Fruit fly (Drosophila melanogaster) whole organism, embryonic: ENCODE data around the gene CG12301.

ENCODE experiments used
- ATbp ChIP-seq: fragments of 200-800 bp; sonication (Bioruptor generic); optimal IDR thresholded peaks from 2 replicates; lab custom pipeline; 2017; ENCODE audit warnings: missing biosample characterization, mild to moderate bottlenecking, missing genetic modification characterization, missing genetic modification reagents
- Ada2b ChIP-seq: fragments of 200-800 bp; sonication (Bioruptor generic); IDR thresholded peaks from 2 replicates; pipeline ENCODE4 v1.3.6; 2022; ENCODE audit warnings: missing biosample characterization, missing genetic modification characterization
- Asciz ChIP-seq: fragments of 200-800 bp; sonication (Bioruptor generic); optimal IDR thresholded peaks from 2 replicates; lab custom pipeline; 2017; ENCODE audit warnings: missing biosample characterization, mild to moderate bottlenecking, missing genetic modification characterization, missing genetic modification reagents
- BEAF-32 ChIP-seq: fragments of 200-800 bp; sonication (Bioruptor generic); optimal IDR thresholded peaks from 3 replicates; lab custom pipeline; 2017; ENCODE audit warnings: missing biosample characterization, missing genetic modification characterization, mild to moderate bottlenecking, moderate library complexity, missing genetic modification reagents
- CG1024 ChIP-seq: fragments of 200-800 bp; sonication (Bioruptor generic); IDR thresholded peaks from 2 replicates; pipeline ENCODE4 v1.3.6; 2022; ENCODE audit warnings: missing biosample characterization, missing genetic modification characterization
- CG10267 ChIP-seq: fragments of 200-800 bp; sonication (Bioruptor generic); optimal IDR thresholded peaks from 2 replicates; lab custom pipeline; 2018; ENCODE audit warnings: missing biosample characterization, mild to moderate bottlenecking, missing genetic modification characterization, moderate library complexity
- CG10321 ChIP-seq: fragments of 200-800 bp; sonication (Bioruptor generic); IDR thresholded peaks from 2 replicates; pipeline ENCODE4 v1.3.6; 2022; ENCODE audit warnings: missing biosample characterization, missing genetic modification characterization
- CG10565 ChIP-seq: fragments of 200-800 bp; sonication (Bioruptor generic); optimal IDR thresholded peaks from 3 replicates; lab custom pipeline; 2016; ENCODE audit warnings: missing biosample characterization, mild to moderate bottlenecking, missing genetic modification characterization
- CG10959 ChIP-seq: fragments of 200-800 bp; sonication (Bioruptor generic); IDR thresholded peaks from 2 replicates; pipeline ENCODE4 v1.3.6; 2022; ENCODE audit warnings: missing biosample characterization, missing genetic modification characterization
- CG11085 ChIP-seq: fragments of 200-800 bp; sonication (Bioruptor generic); IDR thresholded peaks from 2 replicates; pipeline ENCODE4 v1.3.6; 2022; ENCODE audit warnings: missing biosample characterization, missing genetic modification characterization
- CG12104 ChIP-seq: fragments of 200-800 bp; sonication (Bioruptor generic); optimal IDR thresholded peaks from 3 replicates; lab custom pipeline; 2016; ENCODE audit warnings: missing biosample characterization, missing genetic modification characterization
- CG12299 ChIP-seq: fragments of 200-800 bp; sonication (Bioruptor generic); optimal IDR thresholded peaks from 2 replicates; lab custom pipeline; 2018; ENCODE audit warnings: missing biosample characterization, mild to moderate bottlenecking, missing genetic modification characterization
- CG15479 ChIP-seq: fragments of 200-800 bp; sonication (Bioruptor generic); optimal IDR thresholded peaks from 3 replicates; lab custom pipeline; 2019; ENCODE audit warnings: missing biosample characterization, mild to moderate bottlenecking, missing genetic modification characterization, moderate library complexity
- CG15514 ChIP-seq: fragments of 200-800 bp; sonication (Bioruptor generic); optimal IDR thresholded peaks from 3 replicates; lab custom pipeline; 2017; ENCODE audit warnings: missing biosample characterization, missing genetic modification characterization, mild to moderate bottlenecking, moderate library complexity, missing genetic modification reagents
- CG1602 ChIP-seq: fragments of 200-800 bp; sonication (Bioruptor generic); optimal IDR thresholded peaks from 3 replicates; lab custom pipeline; 2016; ENCODE audit warnings: missing biosample characterization, missing genetic modification characterization
- CG17361 ChIP-seq: fragments of 200-800 bp; sonication (Bioruptor generic); IDR thresholded peaks from 3 replicates; pipeline ENCODE4 v1.3.6; 2022; ENCODE audit warnings: missing biosample characterization, missing genetic modification characterization
- CG17829 ChIP-seq: fragments of 200-800 bp; optimal IDR thresholded peaks from 2 replicates; lab custom pipeline; 2019; ENCODE audit warnings: missing biosample characterization, mild to moderate bottlenecking, missing genetic modification characterization, moderate library complexity
- CG18262 ChIP-seq: fragments of 200-800 bp; optimal IDR thresholded peaks from 3 replicates; lab custom pipeline; 2019; ENCODE audit warnings: missing biosample characterization, mild to moderate bottlenecking, missing genetic modification characterization, moderate library complexity
- CG2712 ChIP-seq: fragments of 200-800 bp; optimal IDR thresholded peaks from 3 replicates; lab custom pipeline; 2019; ENCODE audit warnings: missing biosample characterization, mild to moderate bottlenecking, missing genetic modification characterization, moderate library complexity
- CG3407 ChIP-seq: fragments of 200-800 bp; sonication (Bioruptor generic); optimal IDR thresholded peaks from 2 replicates; lab custom pipeline; 2018; ENCODE audit warnings: missing biosample characterization, mild to moderate bottlenecking, missing genetic modification characterization
- CG4854 ChIP-seq: fragments of 200-800 bp; sonication (Bioruptor generic); optimal IDR thresholded peaks from 2 replicates; lab custom pipeline; 2016; ENCODE audit warnings: missing biosample characterization, missing genetic modification characterization, inconsistent platforms
- CG6683 ChIP-seq: fragments of 200-800 bp; sonication (Bioruptor generic); optimal IDR thresholded peaks from 2 replicates; lab custom pipeline; 2017; ENCODE audit warnings: missing biosample characterization, mild to moderate bottlenecking, missing genetic modification characterization, missing genetic modification reagents
- CG7357 ChIP-seq: fragments of 200-800 bp; sonication (Bioruptor generic); IDR thresholded peaks from 3 replicates; pipeline ENCODE4 v1.3.6; 2022; ENCODE audit warnings: missing biosample characterization, missing genetic modification characterization
- CG7963 ChIP-seq: fragments of 200-800 bp; sonication (Bioruptor generic); IDR thresholded peaks from 3 replicates; pipeline ENCODE4 v1.3.6; 2022; ENCODE audit warnings: missing biosample characterization, missing genetic modification characterization; ENCODE audit not compliant: partially characterized antibody
- CG8478 ChIP-seq: fragments of >200 bp; optimal IDR thresholded peaks from 2 replicates; lab custom pipeline; 2018
- CG9609 ChIP-seq: fragments of 200-800 bp; sonication (Bioruptor generic); optimal IDR thresholded peaks from 3 replicates; lab custom pipeline; 2016; ENCODE audit warnings: missing biosample characterization, missing genetic modification characterization
- CG9817 ChIP-seq: fragments of 200-800 bp; sonication (Bioruptor generic); optimal IDR thresholded peaks from 2 replicates; lab custom pipeline; 2018; ENCODE audit warnings: missing biosample characterization, mild to moderate bottlenecking, missing genetic modification characterization, moderate library complexity
- Dad ChIP-seq: fragments of 200-800 bp; sonication (Bioruptor generic); optimal IDR thresholded peaks from 3 replicates; lab custom pipeline; 2016; ENCODE audit warnings: missing biosample characterization, missing genetic modification characterization
- Eip74EF ChIP-seq, 2 experiments: fragments of 200-800 bp in 1 of 2; fragments of >200 bp in 1 of 2; sonication (Bioruptor generic) in 1 of 2; optimal IDR thresholded peaks; 2 replicates each; lab custom pipeline; 2017 to 2019; ENCODE audit warnings: missing biosample characterization in 2 of 2, missing genetic modification characterization in 2 of 2, mild to moderate bottlenecking in 1 of 2, moderate library complexity in 1 of 2
- HLHmδ ChIP-seq: fragments of 200-800 bp; sonication (Bioruptor generic); optimal IDR thresholded peaks from 2 replicates; lab custom pipeline; 2018; ENCODE audit warnings: missing biosample characterization, mild to moderate bottlenecking, missing genetic modification characterization, moderate library complexity
- Neu2 ChIP-seq: fragments of 200-800 bp; sonication (Bioruptor generic); optimal IDR thresholded peaks from 3 replicates; lab custom pipeline; 2016; ENCODE audit warnings: missing biosample characterization, missing genetic modification characterization, borderline replicate concordance
- Optix ChIP-seq: fragments of 200-800 bp; sonication (Bioruptor generic); IDR thresholded peaks from 3 replicates; pipeline ENCODE4 v1.3.6; 2022; ENCODE audit warnings: missing biosample characterization, missing genetic modification characterization
- Six4 ChIP-seq: fragments of 200-800 bp; sonication (Bioruptor generic); optimal IDR thresholded peaks from 2 replicates; lab custom pipeline; 2016; ENCODE audit warnings: missing biosample characterization, missing genetic modification characterization
- Spps ChIP-seq: fragments of 200-800 bp; sonication (Bioruptor generic); optimal IDR thresholded peaks from 2 replicates; lab custom pipeline; 2018; ENCODE audit warnings: missing biosample characterization, mild to moderate bottlenecking, missing genetic modification characterization
- bcd ChIP-seq: fragments of 200-800 bp; sonication (Bioruptor generic); optimal IDR thresholded peaks from 2 replicates; lab custom pipeline; 2017; ENCODE audit warnings: missing biosample characterization, mild to moderate bottlenecking, missing genetic modification characterization
- bowl ChIP-seq: fragments of 200-800 bp; sonication (Bioruptor generic); IDR thresholded peaks from 2 replicates; pipeline ENCODE4 v1.3.6; 2022; ENCODE audit warnings: missing biosample characterization, missing genetic modification characterization
- cad ChIP-seq: fragments of >200 bp; optimal IDR thresholded peaks from 2 replicates; lab custom pipeline; 2017; ENCODE audit warnings: missing biosample characterization, missing genetic modification characterization
- cato ChIP-seq: fragments of 200-800 bp; sonication (Bioruptor generic); optimal IDR thresholded peaks from 2 replicates; lab custom pipeline; 2016; ENCODE audit warnings: missing biosample characterization, missing genetic modification characterization, borderline replicate concordance
- chinmo ChIP-seq: fragments of 200-800 bp; sonication (Bioruptor generic); IDR thresholded peaks from 4 replicates; pipeline ENCODE4 v1.3.6; 2022; ENCODE audit warnings: missing biosample characterization, missing genetic modification characterization; ENCODE audit not compliant: partially characterized antibody
- inv ChIP-seq: fragments of 200-800 bp; sonication (Bioruptor generic); IDR thresholded peaks from 2 replicates; pipeline ENCODE4 v1.3.6; 2022; ENCODE audit warnings: missing biosample characterization, missing genetic modification characterization; ENCODE audit not compliant: partially characterized antibody
- kay ChIP-seq: fragments of 200-800 bp; sonication (Bioruptor generic); optimal IDR thresholded peaks from 2 replicates; lab custom pipeline; 2016; ENCODE audit warnings: missing biosample characterization, missing genetic modification characterization
- maf-S ChIP-seq: fragments of 200-800 bp; sonication (Bioruptor generic); optimal IDR thresholded peaks from 2 replicates; lab custom pipeline; 2016; ENCODE audit warnings: missing biosample characterization, missing genetic modification characterization
- run ChIP-seq: fragments of 200-800 bp; sonication (Bioruptor generic); optimal IDR thresholded peaks from 3 replicates; lab custom pipeline; 2018; ENCODE audit warnings: missing biosample characterization, mild to moderate bottlenecking, missing genetic modification characterization
- slou ChIP-seq: fragments of 200-800 bp; sonication (Bioruptor generic); optimal IDR thresholded peaks from 3 replicates; lab custom pipeline; 2016; ENCODE audit warnings: missing biosample characterization, missing genetic modification characterization
- sqz ChIP-seq: fragments of 200-800 bp; sonication (Bioruptor generic); optimal IDR thresholded peaks from 3 replicates; lab custom pipeline; 2018; ENCODE audit warnings: missing biosample characterization, mild to moderate bottlenecking, missing genetic modification characterization
- twi ChIP-seq: fragments of 200-800 bp; optimal IDR thresholded peaks from 2 replicates; lab custom pipeline; 2019; ENCODE audit warnings: missing biosample characterization, mild to moderate bottlenecking, missing genetic modification characterization, moderate library complexity
- unc-4 ChIP-seq: fragments of 200-800 bp; sonication (Bioruptor generic); IDR thresholded peaks from 2 replicates; pipeline ENCODE4 v1.3.6; 2022; ENCODE audit warnings: missing biosample characterization, missing genetic modification characterization; ENCODE audit not compliant: partially characterized antibody
- vfl ChIP-seq: fragments of 200-800 bp; sonication (Bioruptor generic); optimal IDR thresholded peaks from 2 replicates; lab custom pipeline; 2016; ENCODE audit warnings: missing biosample characterization, missing genetic modification characterization
- zen ChIP-seq: fragments of 200-800 bp; sonication (Bioruptor generic); optimal IDR thresholded peaks from 3 replicates; lab custom pipeline; 2018; ENCODE audit warnings: missing biosample characterization, mild to moderate bottlenecking, missing genetic modification characterization, moderate library complexity

Gene CG12301

DNA sequence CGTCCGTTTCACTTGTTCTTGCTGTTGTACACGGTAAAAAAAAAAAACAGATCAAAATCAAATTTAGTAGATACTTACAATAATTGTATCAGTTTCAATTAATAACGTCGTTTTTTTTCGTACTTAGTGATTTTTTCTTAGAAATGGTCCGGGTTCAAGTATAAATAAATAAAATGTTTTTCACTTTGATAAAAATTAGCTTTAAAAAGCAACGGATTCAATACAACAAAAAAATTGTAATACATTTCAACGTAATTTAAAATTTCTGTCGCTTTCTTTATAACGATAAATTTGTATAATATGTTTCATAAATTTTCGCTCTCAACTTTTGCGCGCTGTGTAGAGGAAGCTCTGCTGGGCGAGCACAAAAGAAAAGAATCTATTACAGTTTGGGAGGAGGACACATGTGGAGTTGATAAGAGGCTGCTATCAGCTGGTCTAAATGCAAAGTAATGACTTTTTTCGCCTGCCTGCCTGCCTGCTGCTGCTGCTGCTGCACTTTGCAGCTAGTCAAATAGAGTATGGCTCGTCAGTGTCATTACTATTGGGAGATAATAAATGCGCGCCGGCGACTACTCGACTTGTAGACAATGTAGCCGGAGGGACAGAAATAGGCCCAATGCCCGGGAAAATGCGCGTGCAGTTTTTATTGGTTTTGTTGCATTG, 42.6 kb upstream of the CG12301 start (continued):
- TF ChIP-seq CG10321 (GFP tag; lab: Robert Waterston, UW), result no peak
- no peak for TF ChIP-seq CG12299 (tag; lab: Kevin White, UChicago)
- TF ChIP-seq cad (GFP tag; lab: Kevin White, UChicago), result no peak
- peak; percentile 84 for TF ChIP-seq CG18262 (tag; lab: Kevin White, UChicago)
- TF ChIP-seq CG10267 (tag; lab: Kevin White, UChicago), result peak; percentile 63
- peak; percentile 55 for TF ChIP-seq CG3407 (GFP tag; lab: Kevin White, UChicago)
- TF ChIP-seq Eip74EF (GFP tag; optimal IDR thresholded peaks at IDR 0.05; lab: Kevin White, UChicago), result peak in 1 of 2 experiments; percentile 78
- no peak for TF ChIP-seq unc-4 (GFP tag; lab: Robert Waterston, UW)
- TF ChIP-seq CG15479 (GFP tag; lab: Kevin White, UChicago), result peak; percentile 96
- 0 out of 2 replicates have a peak, but pooled peaks have one; percentile 17 for TF ChIP-seq CG1024 (GFP tag; lab: Robert Waterston, UW)
- no peak for TF ChIP-seq Optix (GFP tag; lab: Robert Waterston, UW)
- TF ChIP-seq CG7963 (GFP tag; lab: Robert Waterston, UW), result no peak
- TF ChIP-seq CG15514 (GFP tag; lab: Kevin White, UChicago), result peak; percentile 14
- TF ChIP-seq CG7357 (GFP tag; lab: Robert Waterston, UW), result peak; percentile 47; the same call in 1 of the 3 replicates
- TF ChIP-seq CG8478 (lab: Kevin White, UChicago), result no peak
- no peak for TF ChIP-seq bowl (GFP tag; lab: Robert Waterston, UW)
- TF ChIP-seq vfl (GFP tag; lab: Kevin White, UChicago), result no peak
- TF ChIP-seq CG4854 (GFP tag; lab: Kevin White, UChicago), result no peak
- TF ChIP-seq CG10565 (GFP tag; lab: Kevin White, UChicago), result no peak
- no peak for TF ChIP-seq HLHmδ (GFP tag; lab: Kevin White, UChicago)
- TF ChIP-seq ATbp (GFP tag; lab: Kevin White, UChicago), result peak; percentile 54
- no peak for TF ChIP-seq Dad (GFP tag; lab: Kevin White, UChicago)
- peak; percentile 0 for TF ChIP-seq Six4 (GFP tag; lab: Kevin White, UChicago)
- peak; percentile 66 for TF ChIP-seq bcd (GFP tag; lab: Kevin White, UChicago)
- TF ChIP-seq cato (GFP tag; lab: Kevin White, UChicago), result peak; percentile 57
- TF ChIP-seq chinmo, result 0 out of 4 replicates have a peak, but pooled peaks have one; percentile 42
- peak; percentile 73 for TF ChIP-seq CG1602
- TF ChIP-seq zen (tag; lab: Kevin White, UChicago), result peak; percentile 74
- peak; percentile 76 for TF ChIP-seq CG17829
- TF ChIP-seq Asciz, result peak; percentile 75
- TF ChIP-seq CG2712, result peak; percentile 80
- TF ChIP-seq CG6683 (GFP tag; lab: Kevin White, UChicago), result peak; percentile 6
- TF ChIP-seq kay (GFP tag; lab: Kevin White, UChicago), result no peak
- peak; percentile 9 for TF ChIP-seq CG9817 (tag; lab: Kevin White, UChicago)
- no peak for TF ChIP-seq BEAF-32 (GFP tag; lab: Kevin White, UChicago)
- TF ChIP-seq CG12104 (GFP tag; lab: Kevin White, UChicago), result peak; percentile 58
- peak; percentile 16 for TF ChIP-seq twi (tag; lab: Kevin White, UChicago)
- TF ChIP-seq run, result peak; percentile 3
- no peak for TF ChIP-seq CG10959 (GFP tag; lab: Robert Waterston, UW)
- TF ChIP-seq CG17361 (GFP tag; lab: Robert Waterston, UW), result peak; percentile 90
- TF ChIP-seq CG9609 (GFP tag; lab: Kevin White, UChicago), result no peak
- TF ChIP-seq sqz, result peak; percentile 32
- no peak for TF ChIP-seq CG11085 (GFP tag; lab: Robert Waterston, UW)
- TF ChIP-seq maf-S, result no peak
- no peak for TF ChIP-seq inv (GFP tag; lab: Robert Waterston, UW)
- peak; percentile 35 for TF ChIP-seq Spps (tag; lab: Kevin White, UChicago)
- TF ChIP-seq slou (GFP tag; lab: Kevin White, UChicago), result no peak
- TF ChIP-seq Ada2b (GFP tag; lab: Robert Waterston, UW), result peak; percentile 35
- TF ChIP-seq Neu2, result no peak
